Worm (Caenorhabditis elegans) whole organism, L1 larva: ENCODE data around the gene cid-1.
A peak's percentile ranks its signal among the peaks of the same experiment; 100 is the strongest.

ENCODE experiments used
- C04F5.9 ChIP-seq: sonication (generic microtip); optimal IDR thresholded peaks from 2 replicates; lab custom pipeline; 2016; ENCODE audit warnings: missing genetic modification characterization, missing compliant biosample characterization
- F16B12.6 ChIP-seq: fragments of 150-350 bp; optimal IDR thresholded peaks from 2 replicates; lab custom pipeline; 2014; ENCODE audit warnings: missing biosample characterization, missing genetic modification characterization
- Y116A8C.19 ChIP-seq: sonication (generic microtip); optimal IDR thresholded peaks from 2 replicates; lab custom pipeline; 2016; ENCODE audit warnings: missing compliant biosample characterization, missing genetic modification characterization, borderline replicate concordance
- aha-1 ChIP-seq: fragments of 150-350 bp; optimal IDR thresholded peaks from 2 replicates; lab custom pipeline; 2014; ENCODE audit warnings: missing biosample characterization, missing genetic modification characterization
- ama-1 ChIP-seq: fragments of 150-350 bp; optimal IDR thresholded peaks from 2 replicates; lab custom pipeline; 2014
- ceh-63 ChIP-seq: fragments of 200-800 bp; sonication (Bioruptor generic); optimal IDR thresholded peaks from 2 replicates; lab custom pipeline; 2018; ENCODE audit warnings: mild to moderate bottlenecking, missing genetic modification characterization, missing compliant biosample characterization
- ceh-8 ChIP-seq: fragments of 200-800 bp; sonication (Bioruptor generic); optimal IDR thresholded peaks from 2 replicates; lab custom pipeline; 2018; ENCODE audit warnings: mild to moderate bottlenecking, missing genetic modification characterization, moderate library complexity, missing compliant biosample characterization
- ceh-82 ChIP-seq, 3 experiments: fragments of 150-350 bp in 1 of 3; sonication (generic microtip) in 2 of 3; optimal IDR thresholded peaks; 2 replicates each; lab custom pipeline; 2014 to 2017; ENCODE audit warnings: missing biosample characterization in 3 of 3, missing genetic modification characterization in 3 of 3
- ceh-90 ChIP-seq: sonication (generic microtip); optimal IDR thresholded peaks from 2 replicates; lab custom pipeline; 2016; ENCODE audit warnings: missing genetic modification characterization, missing compliant biosample characterization
- ces-1 ChIP-seq: fragments of 150-350 bp; optimal IDR thresholded peaks from 2 replicates; lab custom pipeline; 2014; ENCODE audit warnings: missing biosample characterization, missing genetic modification reagents, missing genetic modification characterization
- dpl-1 ChIP-seq, 3 experiments: fragments of 150-350 bp in 2 of 3; sonication (generic microtip) in 1 of 3; optimal IDR thresholded peaks; 2 replicates each; lab custom pipeline; 2014 to 2017; ENCODE audit warnings: missing biosample characterization in 3 of 3, missing genetic modification characterization in 3 of 3, missing genetic modification reagents in 3 of 3
- dsc-1 ChIP-seq: sonication (generic microtip); optimal IDR thresholded peaks from 2 replicates; lab custom pipeline; 2016; ENCODE audit warnings: mild to moderate bottlenecking, missing genetic modification characterization, missing compliant biosample characterization
- efl-1 ChIP-seq, 4 experiments: fragments of 150-350 bp; optimal IDR thresholded peaks in 3 of 4; peaks in 1 of 4; 1 replicate in 1 of 4; 2 replicates in 3 of 4; lab custom pipeline; 2014; ENCODE audit warnings: missing biosample characterization in 2 of 4, missing genetic modification characterization in 2 of 4, missing genetic modification reagents in 2 of 4
- efl-3 ChIP-seq: fragments of 200-800 bp; sonication (Bioruptor generic); optimal IDR thresholded peaks from 2 replicates; lab custom pipeline; 2018; ENCODE audit warnings: mild to moderate bottlenecking, missing genetic modification characterization, missing compliant biosample characterization
- egl-27 ChIP-seq, 2 experiments: fragments of 150-350 bp in 1 of 2; sonication (generic microtip); optimal IDR thresholded peaks; 3 replicates each; lab custom pipeline; 2017 to 2018; ENCODE audit warnings: missing biosample characterization in 2 of 2, missing genetic modification characterization in 2 of 2, missing genetic modification reagents in 2 of 2
- elt-3 ChIP-seq, 6 experiments: fragments of 150-350 bp in 1 of 6; sonication (generic microtip); optimal IDR thresholded peaks; 2 replicates each; lab custom pipeline; 2017 to 2018; ENCODE audit warnings: missing biosample characterization in 6 of 6, missing genetic modification characterization in 6 of 6, inconsistent platforms in 1 of 6
- fkh-8 ChIP-seq: sonication (generic microtip); optimal IDR thresholded peaks from 2 replicates; lab custom pipeline; 2016; ENCODE audit warnings: mild to moderate bottlenecking, missing genetic modification characterization, missing compliant biosample characterization
- grh-1 ChIP-seq: fragments of 200-800 bp; sonication (Bioruptor generic); IDR thresholded peaks from 2 replicates; pipeline ENCODE4 v1.3.6; 2022; ENCODE audit warnings: missing genetic modification reagents, missing genetic modification characterization, missing compliant biosample characterization
- hpl-2 ChIP-seq: fragments of 150-350 bp; optimal IDR thresholded peaks from 2 replicates; lab custom pipeline; 2014; ENCODE audit warnings: missing biosample characterization, missing genetic modification reagents, missing genetic modification characterization
- irx-1 ChIP-seq: sonication (generic microtip); optimal IDR thresholded peaks from 2 replicates; lab custom pipeline; 2016; ENCODE audit warnings: missing genetic modification characterization, missing compliant biosample characterization
- jun-1 ChIP-seq: fragments of 150-350 bp; optimal IDR thresholded peaks from 2 replicates; lab custom pipeline; 2014; ENCODE audit warnings: missing biosample characterization, missing genetic modification reagents, missing genetic modification characterization
- lin-13 ChIP-seq: fragments of 150-350 bp; optimal IDR thresholded peaks from 2 replicates; lab custom pipeline; 2014; ENCODE audit warnings: missing biosample characterization, missing genetic modification reagents, missing genetic modification characterization
- lin-14 ChIP-seq: fragments of 200-800 bp; sonication (Bioruptor generic); optimal IDR thresholded peaks from 2 replicates; lab custom pipeline; 2018; ENCODE audit warnings: mild to moderate bottlenecking, missing genetic modification characterization, moderate library complexity, missing compliant biosample characterization
- lin-39 ChIP-seq: fragments of 150-350 bp; optimal IDR thresholded peaks from 2 replicates; lab custom pipeline; 2014; ENCODE audit warnings: missing biosample characterization, missing genetic modification reagents, missing genetic modification characterization
- lsy-2 ChIP-seq, 2 experiments: fragments of 150-350 bp; optimal IDR thresholded peaks; 2 replicates each; lab custom pipeline; 2014; ENCODE audit warnings: missing biosample characterization in 2 of 2, missing genetic modification characterization in 2 of 2
- mab-9 ChIP-seq: fragments of 200-800 bp; sonication (Bioruptor generic); IDR thresholded peaks from 2 replicates; pipeline ENCODE4 v1.3.6; 2022; ENCODE audit warnings: missing genetic modification reagents, missing genetic modification characterization, missing compliant biosample characterization
- mdl-1 ChIP-seq, 2 experiments: fragments of 150-350 bp; optimal IDR thresholded peaks; 2 replicates each; lab custom pipeline; 2014 to 2017; ENCODE audit warnings: missing biosample characterization in 2 of 2, missing genetic modification characterization in 2 of 2, inconsistent platforms in 1 of 2
- mep-1 ChIP-seq: fragments of 150-350 bp; optimal IDR thresholded peaks from 2 replicates; lab custom pipeline; 2014; ENCODE audit warnings: missing biosample characterization, missing genetic modification characterization
- nhr-19 ChIP-seq: fragments of 200-800 bp; sonication (Bioruptor generic); conservative IDR thresholded peaks from 2 replicates; pipeline ENCODE4 v1.3.6; 2022; ENCODE audit warnings: missing genetic modification characterization, missing compliant biosample characterization
- nhr-47 ChIP-seq: sonication (generic microtip); optimal IDR thresholded peaks from 2 replicates; lab custom pipeline; 2016; ENCODE audit warnings: mild to moderate bottlenecking, missing genetic modification characterization, moderate library complexity, missing compliant biosample characterization
- nhr-71 ChIP-seq: sonication (generic microtip); optimal IDR thresholded peaks from 2 replicates; lab custom pipeline; 2016; ENCODE audit warnings: mild to moderate bottlenecking, missing genetic modification characterization, moderate library complexity, missing compliant biosample characterization
- nhr-84 ChIP-seq: sonication (generic microtip); optimal IDR thresholded peaks from 2 replicates; lab custom pipeline; 2017; ENCODE audit warnings: missing biosample characterization, missing genetic modification characterization
- nhr-85 ChIP-seq: sonication (generic microtip); peaks from one replicate; lab custom pipeline; 2016; ENCODE audit warnings: missing genetic modification characterization, inconsistent platforms, missing compliant biosample characterization
- pag-3 ChIP-seq: sonication (generic microtip); optimal IDR thresholded peaks from 2 replicates; lab custom pipeline; 2017; ENCODE audit warnings: missing genetic modification characterization, mild to moderate bottlenecking, missing compliant biosample characterization, antibody characterized with exemption, borderline replicate concordance; ENCODE audit not compliant: insufficient read depth
- pax-3 ChIP-seq: fragments of 200-800 bp; sonication (Bioruptor generic); optimal IDR thresholded peaks from 2 replicates; lab custom pipeline; 2018; ENCODE audit warnings: mild to moderate bottlenecking, missing genetic modification characterization, moderate library complexity, missing compliant biosample characterization
- pqm-1 ChIP-seq: sonication (generic microtip); optimal IDR thresholded peaks from 3 replicates; lab custom pipeline; 2017; ENCODE audit warnings: missing biosample characterization, missing genetic modification characterization
- snpc-4 ChIP-seq: fragments of 150-350 bp; optimal IDR thresholded peaks from 2 replicates; lab custom pipeline; 2014; ENCODE audit warnings: missing biosample characterization, missing genetic modification characterization
- snu-23 ChIP-seq: sonication (generic microtip); optimal IDR thresholded peaks from 2 replicates; lab custom pipeline; 2016; ENCODE audit warnings: missing genetic modification characterization, missing compliant biosample characterization
- swsn-7 ChIP-seq: sonication (generic microtip); optimal IDR thresholded peaks from 2 replicates; lab custom pipeline; 2016; ENCODE audit warnings: missing genetic modification characterization, missing compliant biosample characterization
- tbx-2 ChIP-seq: sonication (generic microtip); optimal IDR thresholded peaks from 2 replicates; lab custom pipeline; 2016; ENCODE audit warnings: missing genetic modification characterization, missing compliant biosample characterization
- tlp-1 ChIP-seq: fragments of 150-350 bp; optimal IDR thresholded peaks from 2 replicates; lab custom pipeline; 2014; ENCODE audit warnings: missing biosample characterization, missing genetic modification characterization
- unc-130 ChIP-seq: fragments of 150-350 bp; optimal IDR thresholded peaks from 2 replicates; lab custom pipeline; 2017; ENCODE audit warnings: missing biosample characterization, missing genetic modification characterization, inconsistent platforms
- unc-30 ChIP-seq: sonication (generic microtip); optimal IDR thresholded peaks from 2 replicates; lab custom pipeline; 2017; ENCODE audit warnings: missing biosample characterization, missing genetic modification characterization
- unc-98 ChIP-seq: fragments of 200-800 bp; sonication (Bioruptor generic); IDR thresholded peaks from 2 replicates; pipeline ENCODE4 v1.3.6; 2022; ENCODE audit warnings: missing genetic modification characterization, missing compliant biosample characterization
- xbp-1 ChIP-seq: sonication (generic microtip); optimal IDR thresholded peaks from 2 replicates; lab custom pipeline; 2016; ENCODE audit warnings: missing genetic modification characterization, missing compliant biosample characterization
- zag-1 ChIP-seq: fragments of 150-350 bp; optimal IDR thresholded peaks from 2 replicates; lab custom pipeline; 2014; ENCODE audit warnings: missing biosample characterization, missing genetic modification characterization
- ztf-11 ChIP-seq, 2 experiments: sonication (generic microtip); optimal IDR thresholded peaks; 2 replicates each; lab custom pipeline; 2016 to 2017; ENCODE audit warnings: missing genetic modification characterization in 2 of 2, missing biosample characterization in 1 of 2, missing compliant biosample characterization in 1 of 2
- ztf-4 ChIP-seq: fragments of 150-350 bp; optimal IDR thresholded peaks from 2 replicates; lab custom pipeline; 2014; ENCODE audit warnings: missing biosample characterization, missing genetic modification characterization

cid-1 gene

DNA sequence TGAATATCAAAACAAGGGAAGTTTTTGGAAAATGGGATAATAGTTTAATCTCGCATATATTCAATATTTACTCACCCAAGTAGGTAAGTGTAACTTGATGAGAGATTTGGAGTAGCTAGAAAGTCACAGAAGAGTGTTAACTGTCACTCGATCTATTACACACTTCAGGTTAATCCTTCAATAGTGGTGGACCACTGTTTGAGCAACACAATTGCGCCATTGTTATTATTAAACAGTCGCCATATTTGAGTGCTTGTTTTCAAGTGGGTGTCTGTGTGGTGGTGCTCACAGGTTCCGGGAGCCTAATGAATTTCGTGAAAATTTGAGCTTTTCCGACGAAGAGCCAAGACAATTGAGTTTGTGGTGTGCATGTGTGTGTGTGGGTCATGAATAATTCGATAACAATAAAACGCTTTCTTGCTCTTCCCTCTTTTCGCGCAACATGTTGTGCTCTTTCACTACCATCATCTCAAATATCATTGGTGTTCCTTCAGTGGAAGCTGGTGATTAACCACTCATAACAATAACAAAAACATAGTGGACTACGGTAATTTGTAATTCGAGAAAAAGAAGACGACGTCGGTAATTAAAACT, 34.7 kb upstream of the cid-1 start:
- TF ChIP-seq efl-1 (optimal IDR thresholded peaks at IDR 0.05; lab: Kevin White, UChicago): no peak
- peak in 1 of 2 experiments; percentile 8 for TF ChIP-seq efl-1 (GFP tag; optimal IDR thresholded peaks at IDR 0.05 in 1 of 2; lab: Kevin White, UChicago)
- no peak for TF ChIP-seq lin-13

DNA sequence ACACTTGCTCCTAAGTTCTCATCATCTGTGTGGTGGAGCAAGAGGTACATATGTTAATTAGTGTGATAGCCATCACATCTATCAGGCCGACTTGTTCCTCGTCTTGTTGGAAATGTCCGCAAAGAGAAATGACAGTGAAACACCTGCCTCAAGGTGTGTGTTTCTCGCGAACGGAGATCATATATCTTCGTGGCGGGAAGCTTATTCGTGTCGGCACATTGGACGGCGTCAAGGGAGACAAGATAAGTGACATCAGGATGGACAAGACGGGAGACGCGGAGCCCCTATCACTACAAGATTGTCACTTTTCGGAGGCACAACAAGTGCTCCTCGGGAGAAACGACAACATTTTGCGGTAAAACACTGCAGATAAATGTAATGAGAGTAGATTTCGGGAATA, 34.0 kb upstream of the cid-1 start:
- TF ChIP-seq tbx-2: peak; percentile 15
- TF ChIP-seq ztf-4 (tag; lab: Kevin White, UChicago): no peak
- no peak for TF ChIP-seq efl-3 (GFP tag; lab: Kevin White, UChicago)

DNA sequence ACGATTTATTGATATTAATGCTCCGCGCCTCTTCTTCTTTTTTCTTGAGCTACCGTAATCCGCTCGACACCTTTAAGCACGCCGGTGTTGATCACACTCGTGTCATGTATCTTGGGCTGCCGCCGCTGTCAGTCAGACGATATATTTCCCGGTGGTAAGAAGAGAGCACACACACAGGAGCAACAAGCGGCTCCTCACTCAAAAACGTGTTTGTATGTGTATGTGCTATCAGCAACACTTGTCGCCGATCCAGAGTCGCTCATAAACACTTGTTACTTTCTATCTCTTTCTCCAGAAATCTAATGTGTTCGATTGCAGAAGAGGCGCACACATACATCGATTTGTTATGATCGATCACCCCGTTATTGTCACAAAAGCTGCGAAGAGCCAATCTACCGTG, 33.2 kb upstream of the cid-1 start:
- TF ChIP-seq unc-130 (tag; lab: Kevin White, UChicago) (no peak), irx-1 (tag; lab: Kevin White, UChicago) (no peak), lin-13 (no peak), ceh-82 (tag; optimal IDR thresholded peaks at IDR 0.05; lab: Kevin White, UChicago) (no peak), fkh-8 (tag; lab: Kevin White, UChicago) (no peak), ceh-8 (GFP tag; lab: Kevin White, UChicago) (no peak), pqm-1 (tag; lab: Kevin White, UChicago) (no peak), pax-3 (tag; lab: Kevin White, UChicago) (no peak), dpl-1 (GFP tag; optimal IDR thresholded peaks at IDR 0.05; lab: Kevin White, UChicago) (no peak), mab-9 (GFP tag; lab: Robert Waterston, UW) (no peak), ceh-90 (tag; lab: Kevin White, UChicago) (no peak), mep-1 (tag; lab: Kevin White, UChicago) (no peak), snu-23 (peak; percentile 5), ztf-11 (tag; optimal IDR thresholded peaks at IDR 0.05; lab: Kevin White, UChicago) (no peak), aha-1 (tag; lab: Kevin White, UChicago) (no peak), xbp-1 (tag; lab: Kevin White, UChicago) (no peak), pag-3 (tag; lab: Kevin White, UChicago) (no peak), nhr-71 (tag; lab: Kevin White, UChicago) (peak; percentile 27), mdl-1 (tag; optimal IDR thresholded peaks at IDR 0.05; lab: Kevin White, UChicago) (peak in 1 of 2 experiments; percentile 1), elt-3 (tag; optimal IDR thresholded peaks at IDR 0.05; lab: Kevin White, UChicago) (no peak), egl-27 (tag; optimal IDR thresholded peaks at IDR 0.05; lab: Kevin White, UChicago) (no peak), hpl-2 (GFP tag; lab: Kevin White, UChicago) (no peak), efl-1 (optimal IDR thresholded peaks at IDR 0.05; lab: Kevin White, UChicago) (no peak), efl-1 (GFP tag; optimal IDR thresholded peaks at IDR 0.05 in 1 of 2; lab: Kevin White, UChicago) (peak in 1 of 2 experiments; percentile 74), swsn-7 (tag; lab: Kevin White, UChicago) (no peak), unc-98 (GFP tag; lab: Robert Waterston, UW) (no peak), nhr-84 (no peak), nhr-47 (no peak), C04F5.9 (tag; lab: Kevin White, UChicago) (no peak), lsy-2 (tag; optimal IDR thresholded peaks at IDR 0.05; lab: Kevin White, UChicago) (peak; percentile 40 to 73), tlp-1 (tag; lab: Kevin White, UChicago) (no peak), unc-30 (tag; lab: Kevin White, UChicago) (no peak), lin-39 (tag; lab: Kevin White, UChicago) (no peak), nhr-19 (GFP tag; lab: Robert Waterston, UW) (no peak), lin-14 (peak; percentile 65), ceh-63 (GFP tag; lab: Kevin White, UChicago) (no peak), Y116A8C.19 (no peak), zag-1 (no peak), F16B12.6 (no peak), ama-1 (no peak), ztf-4 (tag; lab: Kevin White, UChicago) (no peak), dsc-1 (tag; lab: Kevin White, UChicago) (no peak), jun-1 (no peak), nhr-85 (tag; lab: Kevin White, UChicago) (no peak), grh-1 (no peak), snpc-4 (no peak), ces-1 (GFP tag; lab: Kevin White, UChicago) (no peak)
